Fruit fly (Drosophila melanogaster): Measurements from ENCODE around the gene CG9981.

The CG9981 gene

dm6 chrX:16448252-16449191, 43.6 kb upstream of the CG9981 start, which contains the start of the genes CG34015 and eIF4H1 (continued):
- TF ChIP-seq ewg (GFP tag; optimal IDR thresholded peaks at IDR 0.05) (peak; percentile 92), CG17359 (tag; optimal IDR thresholded peaks at IDR 0.05) (no peak), hbn (GFP tag; IDR thresholded peaks at IDR 0.05; ENCODE audit: partially characterized antibody) (peak; percentile 52), CG9797 (GFP tag; optimal IDR thresholded peaks at IDR 0.05) (peak; percentile 85), CG8290 (GFP tag; optimal IDR thresholded peaks at IDR 0.05) (no peak), CG8290 (tag; optimal IDR thresholded peaks at IDR 0.05) (no peak), Bdp1 (GFP tag; optimal IDR thresholded peaks at IDR 0.05) (no peak), CG7556 (GFP tag; optimal IDR thresholded peaks at IDR 0.05) (no peak), CG6654 (GFP tag; optimal IDR thresholded peaks at IDR 0.05) (no peak), unc-4 (GFP tag; IDR thresholded peaks at IDR 0.05; ENCODE audit: partially characterized antibody) (peak; percentile 73), Rx (GFP tag; IDR thresholded peaks at IDR 0.05) (no peak), CG8281 (tag; optimal IDR thresholded peaks at IDR 0.05) (no peak), lola (GFP tag; optimal IDR thresholded peaks at IDR 0.05) (peak in 1 of 3 experiments; percentile 33), aop (GFP tag; IDR thresholded peaks at IDR 0.05) (no peak), CG18262 (tag; optimal IDR thresholded peaks at IDR 0.05) (peak; percentile 2), CG2889 (GFP tag; IDR thresholded peaks at IDR 0.05) (no peak), ato (GFP tag; IDR thresholded peaks at IDR 0.05; ENCODE audit: partially characterized antibody) (no peak), CG7963 (GFP tag; IDR thresholded peaks at IDR 0.05; ENCODE audit: partially characterized antibody) (no peak), gce (GFP tag; IDR thresholded peaks at IDR 0.05) (no peak), eyg (GFP tag; optimal IDR thresholded peaks at IDR 0.05) (no peak), Hmx (GFP tag; optimal IDR thresholded peaks at IDR 0.05) (no peak), CG15073 (GFP tag; optimal IDR thresholded peaks at IDR 0.05) (no peak), bsh (GFP tag; optimal IDR thresholded peaks at IDR 0.05) (peak in 1 of 2 experiments; percentile 88), CG10654 (GFP tag; optimal IDR thresholded peaks at IDR 0.05) (no peak), CG31388 (GFP tag; optimal IDR thresholded peaks at IDR 0.05) (no peak), Doc3 (GFP tag; IDR thresholded peaks at IDR 0.05; ENCODE audit: partially characterized antibody) (peak; percentile 53; the same call in 1 of the 3 replicates), ERR (GFP tag; optimal IDR thresholded peaks at IDR 0.05) (no peak), Hand (GFP tag; optimal IDR thresholded peaks at IDR 0.05) (no peak), Sox102F (GFP tag; optimal IDR thresholded peaks at IDR 0.05) (no peak), CG16863 (GFP tag; optimal IDR thresholded peaks at IDR 0.05) (no peak), Med (GFP tag) (peak; percentile 53), HLH3B (GFP tag; IDR thresholded peaks at IDR 0.05) (no peak), CG13287 (GFP tag; IDR thresholded peaks at IDR 0.05; ENCODE audit: partially characterized antibody) (peak; percentile 75), HLH54F (GFP tag; optimal IDR thresholded peaks at IDR 0.05) (no peak), CG30020 (tag; optimal IDR thresholded peaks at IDR 0.05) (peak; percentile 34), corto (GFP tag; optimal IDR thresholded peaks at IDR 0.05) (no peak), sob (GFP tag; IDR thresholded peaks at IDR 0.05) (no peak), Sry-δ (GFP tag; optimal IDR thresholded peaks at IDR 0.05) (peak; percentile 72), CG2678 (tag; optimal IDR thresholded peaks at IDR 0.05) (no peak), CG1024 (GFP tag; IDR thresholded peaks at IDR 0.05) (no peak), CG17912 (GFP tag; optimal IDR thresholded peaks at IDR 0.05) (no peak), Blimp-1 (GFP tag; optimal IDR thresholded peaks at IDR 0.05) (no peak), jigr1 (GFP tag; IDR thresholded peaks at IDR 0.05) (no peak), Opbp (GFP tag; IDR thresholded peaks at IDR 0.05; ENCODE audit: partially characterized antibody) (0 out of 3 replicates have a peak, but pooled peaks have one; percentile 54), NfI (GFP tag; optimal IDR thresholded peaks at IDR 0.05) (no peak), E2f2 (GFP tag; IDR thresholded peaks at IDR 0.05) (peak; percentile 48; the same call in 1 of the 2 replicates), MESR4 (GFP tag; optimal IDR thresholded peaks at IDR 0.05) (peak; percentile 87), slbo (GFP tag; IDR thresholded peaks at IDR 0.05) (no peak)
